Worm (Caenorhabditis elegans) whole organism, mixed stage, embryonic: ENCODE data around the gene Y54G9A.5.

Experiments used
- M03D4.4 ChIP-seq: sonication (generic microtip); optimal IDR thresholded peaks from 2 replicates; lab custom pipeline; 2017; ENCODE audit warnings: mild to moderate bottlenecking, missing genetic modification characterization, missing compliant biosample characterization
- bed-3 ChIP-seq: fragments of 200-800 bp; sonication (Bioruptor generic); optimal IDR thresholded peaks from 3 replicates; lab custom pipeline; 2018; ENCODE audit warnings: mild to moderate bottlenecking, missing genetic modification characterization, moderate library complexity, missing compliant biosample characterization
- blmp-1 ChIP-seq: fragments of 150-350 bp; optimal IDR thresholded peaks from 2 replicates; lab custom pipeline; 2014; ENCODE audit warnings: missing biosample characterization, missing genetic modification characterization
- ceh-43 ChIP-seq: fragments of 200-800 bp; sonication (Bioruptor generic); optimal IDR thresholded peaks from 2 replicates; lab custom pipeline; 2018; ENCODE audit warnings: mild to moderate bottlenecking, missing genetic modification characterization, moderate library complexity, missing compliant biosample characterization
- ceh-83 ChIP-seq: fragments of 200-800 bp; sonication (Bioruptor generic); optimal IDR thresholded peaks from 2 replicates; lab custom pipeline; 2018; ENCODE audit warnings: mild to moderate bottlenecking, missing genetic modification characterization, missing compliant biosample characterization
- cnd-1 ChIP-seq: fragments of 200-800 bp; sonication (Bioruptor generic); optimal IDR thresholded peaks from 2 replicates; lab custom pipeline; 2018; ENCODE audit warnings: mild to moderate bottlenecking, missing genetic modification characterization, missing compliant biosample characterization
- drap-1 ChIP-seq: fragments of 200-800 bp; sonication (Bioruptor generic); optimal IDR thresholded peaks from 3 replicates; lab custom pipeline; 2018; ENCODE audit warnings: mild to moderate bottlenecking, missing genetic modification characterization, missing compliant biosample characterization
- elt-1 ChIP-seq: sonication (generic microtip); optimal IDR thresholded peaks from 2 replicates; lab custom pipeline; 2017; ENCODE audit warnings: missing genetic modification characterization, mild to moderate bottlenecking, missing compliant biosample characterization, antibody characterized with exemption, moderate library complexity, borderline replicate concordance; ENCODE audit not compliant: insufficient read depth
- elt-3 ChIP-seq: fragments of 150-350 bp; optimal IDR thresholded peaks from 2 replicates; lab custom pipeline; 2014; ENCODE audit warnings: missing biosample characterization, missing genetic modification characterization
- flh-1 ChIP-seq: fragments of 200-800 bp; sonication (Bioruptor generic); optimal IDR thresholded peaks from 2 replicates; lab custom pipeline; 2018; ENCODE audit warnings: mild to moderate bottlenecking, missing genetic modification characterization, moderate library complexity, missing compliant biosample characterization
- ham-2 ChIP-seq: fragments of 200-800 bp; sonication (Bioruptor generic); optimal IDR thresholded peaks from 2 replicates; lab custom pipeline; 2018; ENCODE audit warnings: mild to moderate bottlenecking, missing genetic modification characterization, missing compliant biosample characterization
- hlh-1 ChIP-seq: fragments of 150-350 bp; optimal IDR thresholded peaks from 2 replicates; lab custom pipeline; 2014; ENCODE audit warnings: missing biosample characterization, missing genetic modification reagents, missing genetic modification characterization
- lin-13 ChIP-seq: fragments of 150-350 bp; optimal IDR thresholded peaks from 2 replicates; lab custom pipeline; 2014; ENCODE audit warnings: missing biosample characterization, missing genetic modification characterization
- lin-32 ChIP-seq: fragments of 200-800 bp; sonication (Bioruptor generic); optimal IDR thresholded peaks from 2 replicates; lab custom pipeline; 2018; ENCODE audit warnings: mild to moderate bottlenecking, missing genetic modification characterization, missing compliant biosample characterization
- lsy-2 ChIP-seq: fragments of 150-350 bp; optimal IDR thresholded peaks from 2 replicates; lab custom pipeline; 2014; ENCODE audit warnings: missing biosample characterization, missing genetic modification characterization
- mab-5 ChIP-seq: fragments of 150-350 bp; optimal IDR thresholded peaks from 2 replicates; lab custom pipeline; 2014; ENCODE audit warnings: missing biosample characterization, missing genetic modification characterization
- mep-1 ChIP-seq: fragments of 150-350 bp; optimal IDR thresholded peaks from 2 replicates; lab custom pipeline; 2017; ENCODE audit warnings: missing biosample characterization, missing genetic modification reagents, missing genetic modification characterization, inconsistent platforms
- mls-2 ChIP-seq: sonication (generic microtip); optimal IDR thresholded peaks from 2 replicates; lab custom pipeline; 2016; ENCODE audit warnings: mild to moderate bottlenecking, missing genetic modification characterization, moderate library complexity, missing compliant biosample characterization
- nhr-2 ChIP-seq: fragments of 150-350 bp; optimal IDR thresholded peaks from 2 replicates; lab custom pipeline; 2014; ENCODE audit warnings: missing biosample characterization, missing genetic modification characterization
- nhr-237 ChIP-seq: fragments of 150-350 bp; optimal IDR thresholded peaks from 2 replicates; lab custom pipeline; 2014; ENCODE audit warnings: missing biosample characterization, missing genetic modification characterization
- nhr-76 ChIP-seq: sonication (generic microtip); optimal IDR thresholded peaks from 2 replicates; lab custom pipeline; 2017; ENCODE audit warnings: missing biosample characterization, missing genetic modification characterization
- pha-4 ChIP-seq: fragments of 150-350 bp; optimal IDR thresholded peaks from 2 replicates; lab custom pipeline; 2018; ENCODE audit warnings: missing biosample characterization, missing genetic modification reagents, missing genetic modification characterization
- sem-2 ChIP-seq: fragments of 200-800 bp; sonication (Bioruptor generic); optimal IDR thresholded peaks from 2 replicates; lab custom pipeline; 2018; ENCODE audit warnings: mild to moderate bottlenecking, missing genetic modification characterization, missing compliant biosample characterization
- snpc-4 ChIP-seq: fragments of 150-350 bp; optimal IDR thresholded peaks from 2 replicates; lab custom pipeline; 2014; ENCODE audit warnings: missing biosample characterization, missing genetic modification characterization
- sptf-1 ChIP-seq: sonication (generic microtip); optimal IDR thresholded peaks from 2 replicates; lab custom pipeline; 2017; ENCODE audit warnings: mild to moderate bottlenecking, missing genetic modification characterization, moderate library complexity, missing compliant biosample characterization
- tbx-8 ChIP-seq: fragments of 200-800 bp; sonication (Bioruptor generic); optimal IDR thresholded peaks from 2 replicates; lab custom pipeline; 2018; ENCODE audit warnings: mild to moderate bottlenecking, missing genetic modification characterization, moderate library complexity, missing compliant biosample characterization
- unc-120 ChIP-seq: sonication (generic microtip); optimal IDR thresholded peaks from 2 replicates; lab custom pipeline; 2017; ENCODE audit warnings: missing genetic modification characterization, missing compliant biosample characterization; ENCODE audit not compliant: poor library complexity, severe bottlenecking
- unc-39 ChIP-seq: fragments of 150-350 bp; optimal IDR thresholded peaks from 2 replicates; lab custom pipeline; 2014; ENCODE audit warnings: missing biosample characterization, missing genetic modification characterization
- unc-62 ChIP-seq: fragments of 150-350 bp; optimal IDR thresholded peaks from 2 replicates; lab custom pipeline; 2014; ENCODE audit warnings: missing biosample characterization, missing genetic modification reagents, missing genetic modification characterization
- zip-8 ChIP-seq: fragments of 150-350 bp; optimal IDR thresholded peaks from 2 replicates; lab custom pipeline; 2014; ENCODE audit warnings: missing biosample characterization, missing genetic modification characterization
- ztf-11 ChIP-seq: fragments of 150-350 bp; optimal IDR thresholded peaks from 2 replicates; lab custom pipeline; 2014; ENCODE audit warnings: missing biosample characterization, missing genetic modification characterization

Gene Y54G9A.5

ce11 chrII:13737751-13738525 lies 15.1 kb downstream of the Y54G9A.5 start:
- no peak for TF ChIP-seq ztf-11
- TF ChIP-seq nhr-2: peak; percentile 57
- TF ChIP-seq lin-32: no peak
- peak; percentile 8 for TF ChIP-seq elt-1
- TF ChIP-seq lin-13: peak; percentile 14
- TF ChIP-seq mls-2 (tag; lab: Kevin White, UChicago): no peak
- peak; percentile 1 for TF ChIP-seq elt-3 (tag; lab: Kevin White, UChicago)
- no peak for TF ChIP-seq tbx-8
- TF ChIP-seq, all 35 proteins: peak for 4

- no peak for TF ChIP-seq sptf-1 (tag; lab: Kevin White, UChicago)
- no peak for TF ChIP-seq elt-3 (tag; lab: Kevin White, UChicago)
- no peak for TF ChIP-seq flh-1 (GFP tag; lab: Kevin White, UChicago)
- peak; percentile 16 for TF ChIP-seq pha-4 (tag; lab: Kevin White, UChicago)
- TF ChIP-seq snpc-4 (tag; lab: Kevin White, UChicago): no peak
- no peak for TF ChIP-seq ceh-43 (GFP tag; lab: Kevin White, UChicago)
- TF ChIP-seq zip-8: no peak
- TF ChIP-seq mls-2 (tag; lab: Kevin White, UChicago): no peak
- TF ChIP-seq hlh-1 (tag; lab: Kevin White, UChicago): peak; percentile 47
- peak; percentile 57 for TF ChIP-seq cnd-1 (tag; lab: Kevin White, UChicago)
- TF ChIP-seq M03D4.4 (tag; lab: Kevin White, UChicago): no peak
- no peak for TF ChIP-seq sem-2 (GFP tag; lab: Kevin White, UChicago)
- TF ChIP-seq elt-1: no peak
Measured at ce11 chrII:13739423-13739822, 16.6 kb downstream of the Y54G9A.5 start.

DNA sequence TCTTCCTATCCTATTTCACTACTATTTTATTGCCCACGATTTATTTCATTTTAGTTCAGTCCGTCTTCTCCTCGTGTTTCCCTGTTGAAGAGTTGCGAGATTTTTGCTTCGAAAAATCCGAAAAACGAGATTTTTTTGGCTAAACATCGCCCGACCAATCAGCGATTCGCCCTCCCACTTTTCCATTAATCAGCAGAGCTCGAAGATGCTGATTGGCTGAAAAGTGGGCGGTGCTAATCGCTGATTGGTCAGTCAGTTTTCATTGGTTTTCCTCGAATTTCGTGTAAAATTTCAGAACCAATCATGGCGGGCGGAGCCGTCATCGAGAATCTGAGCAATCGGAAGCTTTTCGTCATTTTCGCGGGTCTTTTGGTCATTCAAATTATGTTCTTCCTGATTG lies 18.6 kb downstream of the Y54G9A.5 start, which contains the start of gene mig-14:
mig-14 (plus strand) TSS at position 290 of the 400 bp plus-strand sequence.
- TF ChIP-seq ham-2 (no peak), M03D4.4 (tag; lab: Kevin White, UChicago) (no peak), blmp-1 (tag; lab: Kevin White, UChicago) (no peak), unc-62 (GFP tag; lab: Kevin White, UChicago) (no peak)
- TF ChIP-seq, all 35 proteins: peak for 0

DNA sequence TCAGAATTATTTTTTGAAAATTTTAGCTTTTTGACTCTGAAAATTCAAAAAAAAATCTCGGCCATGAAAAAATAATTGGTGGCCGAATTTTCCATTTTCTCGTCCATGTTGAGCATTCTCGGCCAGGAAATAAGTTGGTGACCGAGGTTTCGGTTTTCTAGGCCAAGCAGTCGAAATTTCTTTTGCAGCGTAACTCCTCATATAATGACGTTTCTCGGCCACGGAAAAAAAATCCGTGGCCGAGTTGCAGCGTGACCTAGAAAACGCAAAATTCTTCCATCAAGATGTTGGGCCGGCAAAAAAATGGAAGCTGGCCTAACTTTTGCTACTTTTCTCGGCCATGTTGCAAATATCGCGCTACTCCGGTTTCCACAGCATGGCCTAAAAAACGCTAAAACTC lies 27.3 kb downstream of the Y54G9A.5 start:
- TF ChIP-seq nhr-76 (tag; lab: Kevin White, UChicago) (no peak), nhr-2 (no peak), unc-39 (tag; lab: Kevin White, UChicago) (no peak), bed-3 (GFP tag; lab: Kevin White, UChicago) (no peak), nhr-237 (tag; lab: Kevin White, UChicago) (no peak), pha-4 (tag; lab: Kevin White, UChicago) (no peak), blmp-1 (tag; lab: Kevin White, UChicago) (no peak)

DNA sequence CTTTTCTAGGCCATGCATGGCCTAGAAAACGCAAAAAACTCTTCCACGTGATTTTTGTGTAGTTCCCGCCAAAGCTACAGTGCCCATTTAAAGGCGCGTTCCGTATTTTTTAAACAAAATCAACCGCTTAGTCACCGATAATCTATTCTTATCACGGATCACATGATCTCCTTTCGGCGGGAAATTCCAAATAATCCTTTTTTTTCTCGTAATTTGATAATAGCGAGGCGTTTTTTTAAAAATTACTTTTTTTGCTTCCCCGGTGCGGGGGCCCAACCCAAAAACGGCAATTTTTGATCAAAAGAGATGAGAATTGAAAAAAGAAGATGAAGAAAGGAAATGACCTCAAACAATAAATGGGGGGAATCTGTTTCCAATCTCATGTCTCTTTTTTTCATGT lies 28.2 kb downstream of the Y54G9A.5 start:
- no peak for TF ChIP-seq mls-2 (tag; lab: Kevin White, UChicago)
- no peak for TF ChIP-seq pha-4 (tag; lab: Kevin White, UChicago)

ce11 chrII:13752016-13752415 lies 29.2 kb downstream of the Y54G9A.5 start, which contains the start of gene arrd-14:
TSS of gene arrd-14 (plus strand) at chrII:13752316.
- TF ChIP-seq drap-1: no peak
- no peak for TF ChIP-seq nhr-76 (tag; lab: Kevin White, UChicago)
- no peak for TF ChIP-seq lsy-2 (tag; lab: Kevin White, UChicago)
- TF ChIP-seq ztf-11: no peak
- TF ChIP-seq mls-2 (tag; lab: Kevin White, UChicago): no peak
- TF ChIP-seq, all 35 proteins: peak for 0

- TF ChIP-seq mab-5 (tag; lab: Kevin White, UChicago) (no peak), snpc-4 (tag; lab: Kevin White, UChicago) (no peak), sem-2 (GFP tag; lab: Kevin White, UChicago) (no peak), mep-1 (tag; lab: Kevin White, UChicago) (no peak), ceh-83 (no peak), ham-2 (no peak), ztf-11 (no peak), elt-3 (tag; lab: Kevin White, UChicago) (no peak), unc-62 (GFP tag; lab: Kevin White, UChicago) (no peak), unc-120 (tag; lab: Kevin White, UChicago) (no peak), nhr-237 (tag; lab: Kevin White, UChicago) (no peak), cnd-1 (tag; lab: Kevin White, UChicago) (no peak), lin-32 (no peak), hlh-1 (tag; lab: Kevin White, UChicago) (no peak), flh-1 (GFP tag; lab: Kevin White, UChicago) (no peak)
Measured at ce11 chrII:13756232-13756631, 33.4 kb downstream of the Y54G9A.5 start.
